Fruit fly (Drosophila melanogaster) whole organism, embryonic: Measurements from ENCODE around the gene Polr3G.

Experiments
- Atf-2 ChIP-seq: fragments of 200-800 bp; sonication (Bioruptor generic); optimal IDR thresholded peaks from 2 replicates; lab custom pipeline; 2016; ENCODE audit warnings: missing biosample characterization, missing genetic modification characterization
- Awh ChIP-seq: fragments of 200-800 bp; sonication (Bioruptor generic); IDR thresholded peaks from 2 replicates; pipeline ENCODE4, ENCODE4 v1.3.6; 2022; ENCODE audit warnings: missing biosample characterization, missing genetic modification characterization
- CG10959 ChIP-seq: fragments of 200-800 bp; sonication (Bioruptor generic); IDR thresholded peaks from 2 replicates; pipeline ENCODE4 v1.3.6; 2022; ENCODE audit warnings: missing biosample characterization, missing genetic modification characterization
- CG12219 ChIP-seq: fragments of 200-800 bp; sonication (Bioruptor generic); optimal IDR thresholded peaks from 3 replicates; lab custom pipeline; 2018; ENCODE audit warnings: missing biosample characterization, mild to moderate bottlenecking, missing genetic modification characterization
- CG12299 ChIP-seq: fragments of 200-800 bp; sonication (Bioruptor generic); optimal IDR thresholded peaks from 2 replicates; lab custom pipeline; 2018; ENCODE audit warnings: missing biosample characterization, mild to moderate bottlenecking, missing genetic modification characterization
- CG13296 ChIP-seq: fragments of 200-800 bp; sonication (Bioruptor generic); optimal IDR thresholded peaks from 3 replicates; lab custom pipeline; 2018; ENCODE audit warnings: missing biosample characterization, mild to moderate bottlenecking, missing genetic modification characterization
- CG13775 ChIP-seq: fragments of 200-800 bp; sonication (Bioruptor generic); optimal IDR thresholded peaks from 3 replicates; lab custom pipeline; 2017; ENCODE audit warnings: missing biosample characterization, mild to moderate bottlenecking, missing genetic modification characterization
- CG14014 ChIP-seq: fragments of 200-800 bp; sonication (Bioruptor generic); IDR thresholded peaks from 2 replicates; pipeline ENCODE4 v1.3.6; 2022; ENCODE audit warnings: missing biosample characterization, missing genetic modification characterization
- CG14710 ChIP-seq: fragments of 200-800 bp; sonication (Bioruptor generic); optimal IDR thresholded peaks from 3 replicates; lab custom pipeline; 2019; ENCODE audit warnings: missing biosample characterization, mild to moderate bottlenecking, missing genetic modification characterization, moderate library complexity
- CG15011 ChIP-seq: fragments of 200-800 bp; sonication (Bioruptor generic); optimal IDR thresholded peaks from 3 replicates; lab custom pipeline; 2018; ENCODE audit warnings: missing biosample characterization, mild to moderate bottlenecking, missing genetic modification characterization
- CG17186 ChIP-seq: fragments of 200-800 bp; sonication (Bioruptor generic); optimal IDR thresholded peaks from 3 replicates; lab custom pipeline; 2017; ENCODE audit warnings: missing biosample characterization, missing genetic modification reagents, missing genetic modification characterization
- CG17612 ChIP-seq: fragments of 200-800 bp; sonication (Bioruptor generic); IDR thresholded peaks from 2 replicates; pipeline ENCODE4 v1.3.6; 2022; ENCODE audit warnings: missing biosample characterization, missing genetic modification characterization
- CG18011 ChIP-seq: fragments of 200-800 bp; sonication (Bioruptor generic); optimal IDR thresholded peaks from 2 replicates; lab custom pipeline; 2017; ENCODE audit warnings: missing biosample characterization, missing genetic modification characterization, mild to moderate bottlenecking, moderate library complexity, missing genotype
- CG3726 ChIP-seq: fragments of 200-800 bp; sonication (Bioruptor generic); IDR thresholded peaks from 3 replicates; pipeline ENCODE4, ENCODE4 v1.3.6; 2022; ENCODE audit warnings: missing biosample characterization, missing genetic modification characterization
- CG4820 ChIP-seq: fragments of 200-800 bp; sonication (Bioruptor generic); optimal IDR thresholded peaks from 3 replicates; lab custom pipeline; 2016; ENCODE audit warnings: missing biosample characterization, missing genetic modification characterization
- CG4854 ChIP-seq: fragments of 200-800 bp; sonication (Bioruptor generic); optimal IDR thresholded peaks from 2 replicates; lab custom pipeline; 2016; ENCODE audit warnings: missing biosample characterization, missing genetic modification characterization, inconsistent platforms
- CG6813 ChIP-seq: fragments of 200-800 bp; sonication (Bioruptor generic); optimal IDR thresholded peaks from 2 replicates; lab custom pipeline; 2017; ENCODE audit warnings: missing biosample characterization, missing genetic modification characterization, mild to moderate bottlenecking, moderate library complexity, missing genetic modification reagents
- CG7271 ChIP-seq: fragments of 200-800 bp; sonication (Bioruptor generic); optimal IDR thresholded peaks from 2 replicates; lab custom pipeline; 2018; ENCODE audit warnings: missing biosample characterization, mild to moderate bottlenecking, missing genetic modification characterization, moderate library complexity
- CG7357 ChIP-seq: fragments of 200-800 bp; sonication (Bioruptor generic); IDR thresholded peaks from 3 replicates; pipeline ENCODE4 v1.3.6; 2022; ENCODE audit warnings: missing biosample characterization, missing genetic modification characterization
- CG8765 ChIP-seq: fragments of 200-800 bp; sonication (Bioruptor generic); IDR thresholded peaks from 2 replicates; pipeline ENCODE4 v1.3.6; 2022; ENCODE audit warnings: missing biosample characterization, missing genetic modification characterization
- CG9609 ChIP-seq: fragments of 200-800 bp; sonication (Bioruptor generic); optimal IDR thresholded peaks from 3 replicates; lab custom pipeline; 2016; ENCODE audit warnings: missing biosample characterization, missing genetic modification characterization
- CG9797 ChIP-seq: fragments of 200-800 bp; sonication (Bioruptor generic); optimal IDR thresholded peaks from 3 replicates; lab custom pipeline; 2018; ENCODE audit warnings: missing biosample characterization, mild to moderate bottlenecking, missing genetic modification characterization
- Camta ChIP-seq: fragments of 200-800 bp; sonication (Bioruptor generic); optimal IDR thresholded peaks from 2 replicates; lab custom pipeline; 2016; ENCODE audit warnings: missing biosample characterization, missing genetic modification characterization
- D19B ChIP-seq: fragments of 200-800 bp; sonication (Bioruptor generic); optimal IDR thresholded peaks from 2 replicates; lab custom pipeline; 2017; ENCODE audit warnings: missing biosample characterization, mild to moderate bottlenecking, missing genetic modification characterization
- ERR ChIP-seq: fragments of 200-800 bp; sonication (Bioruptor generic); optimal IDR thresholded peaks from 2 replicates; lab custom pipeline; 2016; ENCODE audit warnings: missing biosample characterization, missing genetic modification characterization
- Ets97D ChIP-seq: fragments of 200-800 bp; sonication (Bioruptor generic); optimal IDR thresholded peaks from 3 replicates; lab custom pipeline; 2016; ENCODE audit warnings: missing biosample characterization, missing genetic modification characterization
- GATAe ChIP-seq: fragments of 200-800 bp; sonication (Bioruptor generic); conservative IDR thresholded peaks from 2 replicates; pipeline ENCODE4 v1.3.6; 2022; ENCODE audit warnings: missing biosample characterization, missing genetic modification characterization
- Hr39 ChIP-seq: fragments of >200 bp; optimal IDR thresholded peaks from 2 replicates; lab custom pipeline; 2017
- Hr78 ChIP-seq, 2 experiments: fragments of 200-800 bp in 1 of 2; fragments of >200 bp in 1 of 2; sonication (Bioruptor generic) in 1 of 2; optimal IDR thresholded peaks; 2 replicates each; lab custom pipeline; 2017 to 2019; ENCODE audit warnings: missing biosample characterization in 2 of 2, missing genetic modification characterization in 2 of 2, mild to moderate bottlenecking in 1 of 2, moderate library complexity in 1 of 2
- Taf1 ChIP-seq: fragments of 200-800 bp; sonication (Bioruptor generic); IDR thresholded peaks from 2 replicates; pipeline ENCODE4 v1.3.6; 2022; ENCODE audit warnings: missing biosample characterization, missing genetic modification characterization
- amos ChIP-seq: fragments of 200-800 bp; sonication (Bioruptor generic); IDR thresholded peaks from 2 replicates; pipeline ENCODE4 v1.3.6; 2022; ENCODE audit warnings: missing biosample characterization, missing genetic modification characterization; ENCODE audit not compliant: partially characterized antibody
- az2 ChIP-seq: fragments of 200-800 bp; sonication (Bioruptor generic); optimal IDR thresholded peaks from 3 replicates; lab custom pipeline; 2016; ENCODE audit warnings: missing biosample characterization, missing genetic modification characterization
- br ChIP-seq: fragments of >200 bp; optimal IDR thresholded peaks from 2 replicates; lab custom pipeline; 2017
- crc ChIP-seq: fragments of 200-800 bp; sonication (Bioruptor generic); optimal IDR thresholded peaks from 2 replicates; lab custom pipeline; 2016; ENCODE audit warnings: missing biosample characterization, missing genetic modification characterization
- dmrt11E ChIP-seq: fragments of 200-800 bp; sonication (Bioruptor generic); optimal IDR thresholded peaks from 3 replicates; lab custom pipeline; 2018; ENCODE audit warnings: missing biosample characterization, mild to moderate bottlenecking, missing genetic modification characterization, moderate library complexity
- insv ChIP-seq, 2 experiments: fragments of 200-800 bp; sonication (Bioruptor generic); optimal IDR thresholded peaks; 3 replicates each; lab custom pipeline; 2016 to 2018; ENCODE audit warnings: missing biosample characterization in 2 of 2, missing genetic modification characterization in 2 of 2
- lilli ChIP-seq: fragments of 200-800 bp; sonication (Bioruptor generic); optimal IDR thresholded peaks from 3 replicates; lab custom pipeline; 2016; ENCODE audit warnings: missing biosample characterization, missing genetic modification characterization
- lov ChIP-seq, 2 experiments: fragments of 200-800 bp in 1 of 2; fragments of >200 bp in 1 of 2; sonication (Bioruptor generic) in 1 of 2; IDR thresholded peaks in 1 of 2; optimal IDR thresholded peaks in 1 of 2; 2 replicates in 1 of 2; 3 replicates in 1 of 2; pipeline versions ENCODE4 v1.3.6 to Lab custom; 2017 to 2022; ENCODE audit warnings: missing biosample characterization in 1 of 2, missing genetic modification characterization in 1 of 2
- nom ChIP-seq: fragments of 200-800 bp; sonication (Bioruptor generic); optimal IDR thresholded peaks from 2 replicates; lab custom pipeline; 2017; ENCODE audit warnings: missing biosample characterization, missing genetic modification characterization, mild to moderate bottlenecking, moderate library complexity, missing genetic modification reagents
- oc ChIP-seq: fragments of 200-800 bp; sonication (Bioruptor generic); optimal IDR thresholded peaks from 2 replicates; lab custom pipeline; 2018; ENCODE audit warnings: missing biosample characterization, mild to moderate bottlenecking, missing genetic modification characterization, moderate library complexity
- odd ChIP-seq: fragments of 200-800 bp; sonication (Bioruptor generic); optimal IDR thresholded peaks from 2 replicates; lab custom pipeline; 2017; ENCODE audit warnings: missing biosample characterization, mild to moderate bottlenecking, missing genetic modification characterization
- onecut ChIP-seq: fragments of 200-800 bp; sonication (Bioruptor generic); IDR thresholded peaks from 2 replicates; pipeline ENCODE4 v1.3.6; 2022; ENCODE audit warnings: missing biosample characterization, missing genetic modification characterization
- pros ChIP-seq: fragments of 200-800 bp; sonication (Bioruptor generic); optimal IDR thresholded peaks from 3 replicates; lab custom pipeline; 2019; ENCODE audit warnings: missing biosample characterization, mild to moderate bottlenecking, missing genetic modification characterization, moderate library complexity
- rib ChIP-seq: fragments of 200-800 bp; sonication (Bioruptor generic); IDR thresholded peaks from 2 replicates; pipeline ENCODE4 v1.3.6; 2022; ENCODE audit warnings: missing biosample characterization, missing genetic modification characterization
- row ChIP-seq: fragments of 200-800 bp; sonication (Bioruptor generic); IDR thresholded peaks from 3 replicates; pipeline ENCODE4 v1.3.6; 2022; ENCODE audit warnings: missing biosample characterization, missing genetic modification characterization
- run ChIP-seq: fragments of 200-800 bp; sonication (Bioruptor generic); optimal IDR thresholded peaks from 3 replicates; lab custom pipeline; 2018; ENCODE audit warnings: missing biosample characterization, mild to moderate bottlenecking, missing genetic modification characterization
- sisA ChIP-seq: fragments of 200-800 bp; sonication (Bioruptor generic); IDR thresholded peaks from 2 replicates; pipeline ENCODE4 v1.3.6; 2022; ENCODE audit warnings: missing biosample characterization, missing genetic modification characterization
- so ChIP-seq: fragments of 200-800 bp; sonication (Bioruptor generic); IDR thresholded peaks from 3 replicates; pipeline ENCODE4 v1.3.6; 2022; ENCODE audit warnings: missing biosample characterization, missing genetic modification characterization
- toy ChIP-seq: fragments of 200-800 bp; sonication (Bioruptor generic); IDR thresholded peaks from 2 replicates; pipeline ENCODE4 v1.3.6; 2022; ENCODE audit warnings: missing biosample characterization, missing genetic modification characterization
- tx ChIP-seq: fragments of 200-800 bp; sonication (Bioruptor generic); optimal IDR thresholded peaks from 2 replicates; lab custom pipeline; 2016; ENCODE audit warnings: missing biosample characterization, missing genetic modification characterization
- zfh1 ChIP-seq: fragments of 200-800 bp; sonication (Bioruptor generic); IDR thresholded peaks from 3 replicates; pipeline ENCODE4 v1.3.6; 2022; ENCODE audit warnings: missing biosample characterization, missing genetic modification characterization

Polr3G gene

dm6 chr3L:17428779-17429178, 1.8 kb upstream of the Polr3G start, which contains the start of gene Gorab (continued):
- TF ChIP-seq GATAe (GFP tag; lab: Robert Waterston, UW) = peak; percentile 79
- TF ChIP-seq Taf1 (GFP tag; lab: Robert Waterston, UW) = peak; percentile 90
- TF ChIP-seq run (tag; lab: Kevin White, UChicago) = no peak
- peak; percentile 79 for TF ChIP-seq CG4854 (GFP tag; lab: Kevin White, UChicago)
- peak; percentile 94 for TF ChIP-seq CG14710 (tag; lab: Kevin White, UChicago)
- TF ChIP-seq zfh1 (GFP tag; lab: Robert Waterston, UW) = peak; percentile 97
- peak; percentile 77 for TF ChIP-seq CG7271 (tag; lab: Kevin White, UChicago)
- peak; percentile 94 for TF ChIP-seq CG8765 (GFP tag; lab: Robert Waterston, UW)
- peak; percentile 82 for TF ChIP-seq Ets97D (GFP tag; lab: Kevin White, UChicago)
- no peak for TF ChIP-seq CG6813
- no peak for TF ChIP-seq lov (optimal IDR thresholded peaks at IDR 0.05; lab: Kevin White, UChicago)
- TF ChIP-seq lov (GFP tag; IDR thresholded peaks at IDR 0.05; lab: Robert Waterston, UW) = peak; percentile 83; the same call in 2 of the 3 replicates
- TF ChIP-seq odd (GFP tag; lab: Kevin White, UChicago) = peak; percentile 39
- peak; percentile 26 for TF ChIP-seq CG12299 (tag; lab: Kevin White, UChicago)
- TF ChIP-seq CG10959 (GFP tag; lab: Robert Waterston, UW) = peak; percentile 94
- TF ChIP-seq D19B (GFP tag; lab: Kevin White, UChicago) = peak; percentile 67
- TF ChIP-seq oc = peak; percentile 80
- peak; percentile 54 for TF ChIP-seq amos
- TF ChIP-seq sisA (GFP tag; lab: Robert Waterston, UW) = peak; percentile 94
- TF ChIP-seq tx (GFP tag; lab: Kevin White, UChicago) = peak; percentile 80
- no peak for TF ChIP-seq br
- TF ChIP-seq CG7357 = peak; percentile 99
- peak; percentile 94 for TF ChIP-seq CG14014 (GFP tag; lab: Robert Waterston, UW)
- peak; percentile 83 for TF ChIP-seq CG17612 (GFP tag; lab: Robert Waterston, UW)
- TF ChIP-seq CG15011 (GFP tag; lab: Kevin White, UChicago) = peak; percentile 60
- TF ChIP-seq so = peak; percentile 85; the same call in 2 of the 3 replicates
- peak; percentile 92 for TF ChIP-seq lilli (GFP tag; lab: Kevin White, UChicago)
- peak; percentile 16 for TF ChIP-seq CG9797 (GFP tag; lab: Kevin White, UChicago)
- peak; percentile 86 for TF ChIP-seq CG4820 (GFP tag; lab: Kevin White, UChicago)
- TF ChIP-seq ERR (GFP tag; lab: Kevin White, UChicago) = peak; percentile 32
- peak; percentile 75 for TF ChIP-seq Camta (GFP tag; lab: Kevin White, UChicago)
- TF ChIP-seq nom (GFP tag; lab: Kevin White, UChicago) = no peak
- no peak for TF ChIP-seq pros (GFP tag; lab: Kevin White, UChicago)
- no peak for TF ChIP-seq Hr78 (GFP tag; optimal IDR thresholded peaks at IDR 0.05; lab: Kevin White, UChicago)
- TF ChIP-seq crc = no peak
- TF ChIP-seq az2 (GFP tag; lab: Kevin White, UChicago) = peak; percentile 90
- TF ChIP-seq CG13296 (GFP tag; lab: Kevin White, UChicago) = peak; percentile 22
- peak; percentile 56 for TF ChIP-seq CG18011 (GFP tag; lab: Kevin White, UChicago)
- TF ChIP-seq CG12219 (GFP tag; lab: Kevin White, UChicago) = peak; percentile 26
- peak; percentile 97 for TF ChIP-seq row (GFP tag; lab: Robert Waterston, UW)
- peak; percentile 89 for TF ChIP-seq rib (GFP tag; lab: Robert Waterston, UW)
- peak in 1 of 2 experiments; percentile 30 for TF ChIP-seq insv (GFP tag; optimal IDR thresholded peaks at IDR 0.05; lab: Kevin White, UChicago)
- TF ChIP-seq Atf-2 = peak; percentile 77
- peak; percentile 33 for TF ChIP-seq CG17186 (GFP tag; lab: Kevin White, UChicago)
- peak; percentile 90 for TF ChIP-seq toy (GFP tag; lab: Robert Waterston, UW)
- peak; percentile 94; the same call in 2 of the 3 replicates for TF ChIP-seq CG3726 (GFP tag; lab: Robert Waterston, UW)
- TF ChIP-seq Hr39 (lab: Kevin White, UChicago) = no peak
- TF ChIP-seq onecut (GFP tag; lab: Robert Waterston, UW) = peak; percentile 62
- peak; percentile 90 for TF ChIP-seq dmrt11E (tag; lab: Kevin White, UChicago)
- TF ChIP-seq CG13775 (GFP tag; lab: Kevin White, UChicago) = peak; percentile 91
- peak; percentile 77 for TF ChIP-seq CG9609 (GFP tag; lab: Kevin White, UChicago)
- TF ChIP-seq Awh (GFP tag; lab: Robert Waterston, UW) = peak; percentile 91
